Worm (Caenorhabditis elegans) whole organism, L4 larva: ENCODE results near the gene srw-107.
A peak's percentile ranks its signal among the peaks of the same experiment; 100 is the strongest.

Experiments
- D1046.2 ChIP-seq: fragments of 200-800 bp; sonication (Bioruptor generic); IDR thresholded peaks from 2 replicates; pipeline ENCODE4 v1.3.6; 2022; ENCODE audit warnings: missing genetic modification characterization, missing compliant biosample characterization
- F10B5.3 ChIP-seq: sonication (generic microtip); optimal IDR thresholded peaks from 2 replicates; lab custom pipeline; 2016; ENCODE audit warnings: mild to moderate bottlenecking, missing genetic modification characterization, missing compliant biosample characterization
- F26F4.8 ChIP-seq: fragments of 200-800 bp; sonication (Bioruptor generic); conservative IDR thresholded peaks from 2 replicates; pipeline ENCODE4 v1.3.6; 2022; ENCODE audit warnings: missing genetic modification characterization, missing compliant biosample characterization
- T26A8.4 ChIP-seq: fragments of 200-800 bp; sonication (Bioruptor generic); IDR thresholded peaks from 2 replicates; pipeline ENCODE4 v1.3.6; 2022; ENCODE audit warnings: missing genetic modification characterization, missing compliant biosample characterization
- ZK337.2 ChIP-seq: fragments of 200-800 bp; sonication (Bioruptor generic); IDR thresholded peaks from 2 replicates; pipeline ENCODE4 v1.3.6; 2022; ENCODE audit warnings: missing genetic modification reagents, missing genetic modification characterization, missing compliant biosample characterization
- ceh-28 ChIP-seq: fragments of 150-350 bp; optimal IDR thresholded peaks from 2 replicates; lab custom pipeline; 2014; ENCODE audit warnings: missing biosample characterization, missing genetic modification reagents, missing genetic modification characterization
- ceh-32 ChIP-seq: sonication (generic microtip); optimal IDR thresholded peaks from 2 replicates; lab custom pipeline; 2016; ENCODE audit warnings: mild to moderate bottlenecking, missing genetic modification characterization, missing compliant biosample characterization; ENCODE audit not compliant: poor library complexity
- cey-2 ChIP-seq: sonication (generic microtip); optimal IDR thresholded peaks from 3 replicates; lab custom pipeline; 2017; ENCODE audit warnings: missing genetic modification characterization, mild to moderate bottlenecking, missing compliant biosample characterization, antibody characterized with exemption, borderline replicate concordance; ENCODE audit not compliant: insufficient read depth
- daf-16 ChIP-seq, 3 experiments: sonication (generic microtip); optimal IDR thresholded peaks; 2 replicates each; lab custom pipeline; 2016 to 2017; ENCODE audit warnings: missing genetic modification characterization in 3 of 3, missing genetic modification reagents in 3 of 3, mild to moderate bottlenecking in 2 of 3, missing compliant biosample characterization in 2 of 3, missing biosample characterization in 1 of 3, moderate library complexity in 1 of 3
- dve-1 ChIP-seq: sonication (generic microtip); optimal IDR thresholded peaks from 2 replicates; lab custom pipeline; 2017; ENCODE audit warnings: antibody characterized with exemption, mild to moderate bottlenecking, missing genetic modification characterization, missing compliant biosample characterization; ENCODE audit not compliant: insufficient read depth
- egl-27 ChIP-seq: sonication (generic microtip); optimal IDR thresholded peaks from 3 replicates; lab custom pipeline; 2017; ENCODE audit warnings: missing biosample characterization, missing genetic modification reagents, missing genetic modification characterization
- fos-1 ChIP-seq: fragments of 150-350 bp; optimal IDR thresholded peaks from 2 replicates; lab custom pipeline; 2014; ENCODE audit warnings: missing biosample characterization, missing genetic modification characterization
- gei-8 ChIP-seq: fragments of 200-800 bp; sonication (Bioruptor generic); optimal IDR thresholded peaks from 2 replicates; lab custom pipeline; 2018; ENCODE audit warnings: mild to moderate bottlenecking, missing genetic modification characterization, missing compliant biosample characterization
- hif-1 ChIP-seq, 2 experiments: sonication (generic microtip); optimal IDR thresholded peaks; 2 replicates each; lab custom pipeline; 2016 to 2017; ENCODE audit warnings: missing compliant biosample characterization in 2 of 2, missing genetic modification characterization in 2 of 2, missing genetic modification reagents in 2 of 2, missing genotype in 2 of 2, mild to moderate bottlenecking in 1 of 2
- hlh-11 ChIP-seq: fragments of 200-800 bp; sonication (Bioruptor generic); optimal IDR thresholded peaks from 2 replicates; lab custom pipeline; 2018; ENCODE audit warnings: mild to moderate bottlenecking, missing genetic modification characterization, missing compliant biosample characterization
- jun-1 ChIP-seq: fragments of 150-350 bp; optimal IDR thresholded peaks from 2 replicates; lab custom pipeline; 2014; ENCODE audit warnings: missing biosample characterization, missing genetic modification reagents, missing genetic modification characterization
- lim-7 ChIP-seq: fragments of 200-800 bp; sonication (Bioruptor generic); IDR thresholded peaks from 2 replicates; pipeline ENCODE4 v1.3.6; 2022; ENCODE audit warnings: missing genetic modification characterization, missing compliant biosample characterization
- lin-13 ChIP-seq: fragments of 150-350 bp; optimal IDR thresholded peaks from 2 replicates; lab custom pipeline; 2014; ENCODE audit warnings: missing biosample characterization, missing genetic modification reagents, missing genetic modification characterization
- lin-15B ChIP-seq: fragments of 150-350 bp; sonication (generic microtip); optimal IDR thresholded peaks from 3 replicates; lab custom pipeline; 2014; ENCODE audit warnings: missing biosample characterization, missing genetic modification characterization
- lin-38 ChIP-seq: fragments of 200-800 bp; sonication (Bioruptor generic); IDR thresholded peaks from 2 replicates; pipeline ENCODE4 v1.3.6; 2022; ENCODE audit warnings: missing genetic modification reagents, missing genetic modification characterization, missing compliant biosample characterization
- madf-9 ChIP-seq: fragments of 200-800 bp; sonication (Bioruptor generic); conservative IDR thresholded peaks from 2 replicates; pipeline ENCODE4 v1.3.6; 2022; ENCODE audit warnings: missing genetic modification reagents, missing genetic modification characterization, missing compliant biosample characterization
- mdl-1 ChIP-seq, 2 experiments: fragments of 150-350 bp in 1 of 2; sonication (generic microtip) in 1 of 2; optimal IDR thresholded peaks; 2 replicates each; lab custom pipeline; 2014 to 2017; ENCODE audit warnings: missing biosample characterization in 2 of 2, missing genetic modification characterization in 2 of 2
- mxl-3 ChIP-seq: fragments of 200-800 bp; sonication (Bioruptor generic); optimal IDR thresholded peaks from 2 replicates; lab custom pipeline; 2018; ENCODE audit warnings: mild to moderate bottlenecking, missing genetic modification characterization, missing compliant biosample characterization
- nhr-10 ChIP-seq: fragments of 150-350 bp; optimal IDR thresholded peaks from 2 replicates; lab custom pipeline; 2014; ENCODE audit warnings: missing biosample characterization, missing genetic modification characterization
- nhr-111 ChIP-seq: fragments of 200-800 bp; sonication (Bioruptor generic); optimal IDR thresholded peaks from 2 replicates; lab custom pipeline; 2018; ENCODE audit warnings: mild to moderate bottlenecking, missing genetic modification characterization, missing compliant biosample characterization
- nhr-28 ChIP-seq: fragments of 150-350 bp; optimal IDR thresholded peaks from 2 replicates; lab custom pipeline; 2014; ENCODE audit warnings: missing biosample characterization, missing genetic modification characterization
- nhr-76 ChIP-seq: fragments of 150-350 bp; optimal IDR thresholded peaks from 2 replicates; lab custom pipeline; 2014; ENCODE audit warnings: missing biosample characterization, missing genetic modification characterization
- nhr-77 ChIP-seq: fragments of 150-350 bp; optimal IDR thresholded peaks from 2 replicates; lab custom pipeline; 2014; ENCODE audit warnings: missing biosample characterization, missing genetic modification characterization
- pha-4 ChIP-seq, 2 experiments: fragments of 150-350 bp in 1 of 2; fragments of 200-800 bp in 1 of 2; sonication (Bioruptor generic) in 1 of 2; IDR thresholded peaks in 1 of 2; optimal IDR thresholded peaks in 1 of 2; 2 replicates each; pipeline versions ENCODE4 v1.3.6 to Lab custom; 2014 to 2022; ENCODE audit warnings: missing genetic modification characterization in 2 of 2, missing genetic modification reagents in 2 of 2, missing biosample characterization in 1 of 2, missing compliant biosample characterization in 1 of 2
- php-3 ChIP-seq: fragments of 200-800 bp; sonication (Bioruptor generic); IDR thresholded peaks from 2 replicates; pipeline ENCODE4 v1.3.6; 2022; ENCODE audit warnings: missing genetic modification reagents, missing genetic modification characterization, missing compliant biosample characterization
- pqm-1 ChIP-seq: sonication (generic microtip); optimal IDR thresholded peaks from 2 replicates; lab custom pipeline; 2017; ENCODE audit warnings: missing biosample characterization, missing genetic modification characterization
- rbr-2 ChIP-seq: sonication (generic microtip); optimal IDR thresholded peaks from 2 replicates; lab custom pipeline; 2016; ENCODE audit warnings: missing genotype, missing genetic modification characterization, missing compliant biosample characterization
- set-16 ChIP-seq: fragments of 200-800 bp; sonication (Bioruptor generic); IDR thresholded peaks from 2 replicates; pipeline ENCODE4 v1.3.6; 2022; ENCODE audit warnings: missing genetic modification reagents, missing genetic modification characterization, missing compliant biosample characterization
- snpc-1.2 ChIP-seq: fragments of 200-800 bp; sonication (Bioruptor generic); IDR thresholded peaks from 2 replicates; pipeline ENCODE4 v1.3.6; 2022; ENCODE audit warnings: missing genetic modification reagents, missing genetic modification characterization, missing compliant biosample characterization
- snpc-4 ChIP-seq: fragments of 150-350 bp; optimal IDR thresholded peaks from 2 replicates; lab custom pipeline; 2014; ENCODE audit warnings: missing biosample characterization, missing genetic modification characterization
- unc-39 ChIP-seq: sonication (generic microtip); optimal IDR thresholded peaks from 2 replicates; lab custom pipeline; 2017; ENCODE audit warnings: missing biosample characterization, missing genetic modification characterization
- zfp-3 ChIP-seq: fragments of 200-800 bp; sonication (Bioruptor generic); conservative IDR thresholded peaks from 2 replicates; pipeline ENCODE4 v1.3.6; 2022; ENCODE audit warnings: missing genetic modification reagents, missing genetic modification characterization, missing compliant biosample characterization
- zip-2 ChIP-seq: fragments of 150-350 bp; optimal IDR thresholded peaks from 2 replicates; lab custom pipeline; 2014; ENCODE audit warnings: missing biosample characterization, missing genetic modification characterization
- ztf-11 ChIP-seq: fragments of 150-350 bp; optimal IDR thresholded peaks from 2 replicates; lab custom pipeline; 2014; ENCODE audit warnings: missing biosample characterization, missing genetic modification characterization
- ztf-7 ChIP-seq: fragments of 150-350 bp; optimal IDR thresholded peaks from 2 replicates; lab custom pipeline; 2014; ENCODE audit warnings: missing biosample characterization, missing genetic modification characterization

The srw-107 gene

ce11 chrV:474516-474915 is 46.9 kb downstream of the srw-107 start, which contains the start of gene nhr-99 (continued):
- no peak for TF ChIP-seq fos-1 (tag; lab: Kevin White, UChicago)
- TF ChIP-seq lin-15B (tag; lab: Kevin White, UChicago), result no peak
- no peak for TF ChIP-seq ceh-32 (tag; lab: Kevin White, UChicago)
- no peak for TF ChIP-seq zip-2 (tag; lab: Kevin White, UChicago)
- peak; percentile 47 for TF ChIP-seq nhr-77 (tag; lab: Kevin White, UChicago)
- no peak for TF ChIP-seq madf-9 (GFP tag; lab: Robert Waterston, UW)
- TF ChIP-seq hlh-11, result peak; percentile 61
- TF ChIP-seq nhr-111 (GFP tag; lab: Kevin White, UChicago), result no peak
- TF ChIP-seq jun-1 (tag; lab: Kevin White, UChicago), result no peak
- TF ChIP-seq hif-1 (tag; optimal IDR thresholded peaks at IDR 0.05; lab: Kevin White, UChicago), result no peak
- TF ChIP-seq pqm-1 (tag; lab: Kevin White, UChicago), result peak; percentile 46
- peak; percentile 27 for TF ChIP-seq mxl-3 (GFP tag; lab: Kevin White, UChicago)
- no peak for TF ChIP-seq ztf-7 (tag; lab: Kevin White, UChicago)
- TF ChIP-seq snpc-4, result no peak
- no peak for TF ChIP-seq cey-2 (tag; lab: Kevin White, UChicago)
- no peak for TF ChIP-seq daf-16 (GFP tag; optimal IDR thresholded peaks at IDR 0.05; lab: Kevin White, UChicago)
- peak; percentile 75 for TF ChIP-seq daf-16 (tag; optimal IDR thresholded peaks at IDR 0.05; lab: Kevin White, UChicago)
- TF ChIP-seq unc-39 (tag; lab: Kevin White, UChicago), result no peak
- no peak for TF ChIP-seq rbr-2 (tag; lab: Kevin White, UChicago)
- no peak for TF ChIP-seq lin-13
- TF ChIP-seq zfp-3, result no peak
- TF ChIP-seq snpc-1.2 (GFP tag; lab: Robert Waterston, UW), result no peak
- TF ChIP-seq T26A8.4, result no peak
- no peak for TF ChIP-seq ZK337.2
- TF ChIP-seq mdl-1 (tag; optimal IDR thresholded peaks at IDR 0.05; lab: Kevin White, UChicago), result peak in 1 of 2 experiments; percentile 45
- TF ChIP-seq egl-27 (tag; lab: Kevin White, UChicago), result no peak
- no peak for TF ChIP-seq gei-8 (GFP tag; lab: Kevin White, UChicago)
- no peak for TF ChIP-seq set-16 (GFP tag; lab: Robert Waterston, UW)
- TF ChIP-seq nhr-10 (tag; lab: Kevin White, UChicago), result no peak
- no peak for TF ChIP-seq lin-38
- peak; percentile 71 for TF ChIP-seq dve-1 (tag; lab: Kevin White, UChicago)
- no peak for TF ChIP-seq D1046.2 (GFP tag; lab: Robert Waterston, UW)
- TF ChIP-seq nhr-28 (tag; lab: Kevin White, UChicago), result peak; percentile 80
- TF ChIP-seq ceh-28 (tag; lab: Kevin White, UChicago), result no peak
- peak; percentile 94 for TF ChIP-seq php-3 (GFP tag; lab: Robert Waterston, UW)
- no peak for TF ChIP-seq nhr-76 (tag; lab: Kevin White, UChicago)
- no peak for TF ChIP-seq pha-4 (GFP tag; IDR thresholded peaks at IDR 0.05; lab: Robert Waterston, UW)
- no peak for TF ChIP-seq pha-4 (tag; optimal IDR thresholded peaks at IDR 0.05; lab: Kevin White, UChicago)

- TF ChIP-seq ztf-11 (tag; lab: Kevin White, UChicago), result no peak
- TF ChIP-seq pqm-1 (tag; lab: Kevin White, UChicago), result no peak
- no peak for TF ChIP-seq lim-7
- no peak for TF ChIP-seq dve-1 (tag; lab: Kevin White, UChicago)
- TF ChIP-seq F10B5.3, result no peak
- no peak for TF ChIP-seq F26F4.8
- TF ChIP-seq, all 104 proteins: peak for 0
Observed at ce11 chrV:472589-472988, 48.8 kb downstream of the srw-107 start, which contains the start of gene srt-31. Gene srt-31 (plus strand): TSS chrV:472889.
